Fruit fly (Drosophila melanogaster) Kc167 (cell line): ENCODE data around the gene Cyp18a1.

Experiments used
- Myc ChIP-seq: fragments of >200 bp; optimal IDR thresholded peaks from 2 replicates; lab custom pipeline; 2017; ENCODE audit warnings: missing external identifiers
- Sin3A ChIP-seq: fragments of >200 bp; optimal IDR thresholded peaks from 2 replicates; lab custom pipeline; 2018; ENCODE audit warnings: missing external identifiers
- psq ChIP-seq: fragments of >200 bp; optimal IDR thresholded peaks from 2 replicates; lab custom pipeline; 2017; ENCODE audit warnings: missing external identifiers

- TF ChIP-seq Myc (no peak), Sin3A (lab: Kevin White, UChicago) (no peak), psq (lab: Kevin White, UChicago) (no peak)
Observed at dm6 chrX:18678876-18679275, 14.0 kb downstream of the Cyp18a1 start.
